Worm (Caenorhabditis elegans) whole organism, L4 larva: ENCODE measurements around the gene srw-122.

Experiments used
- R02D3.7 ChIP-seq: fragments of 150-350 bp; sonication (generic microtip); optimal IDR thresholded peaks from 3 replicates; lab custom pipeline; 2014; ENCODE audit warnings: missing biosample characterization, missing genetic modification characterization
- dve-1 ChIP-seq: sonication (generic microtip); optimal IDR thresholded peaks from 2 replicates; lab custom pipeline; 2017; ENCODE audit warnings: antibody characterized with exemption, mild to moderate bottlenecking, missing genetic modification characterization, missing compliant biosample characterization; ENCODE audit not compliant: insufficient read depth
- fkh-10 ChIP-seq: fragments of 150-350 bp; optimal IDR thresholded peaks from 2 replicates; lab custom pipeline; 2014; ENCODE audit warnings: missing biosample characterization, missing genetic modification reagents, missing genetic modification characterization
- lin-13 ChIP-seq: fragments of 150-350 bp; optimal IDR thresholded peaks from 2 replicates; lab custom pipeline; 2014; ENCODE audit warnings: missing biosample characterization, missing genetic modification reagents, missing genetic modification characterization
- nhr-11 ChIP-seq: fragments of 150-350 bp; optimal IDR thresholded peaks from 2 replicates; lab custom pipeline; 2014; ENCODE audit warnings: missing biosample characterization, missing genetic modification characterization
- unc-39 ChIP-seq: sonication (generic microtip); optimal IDR thresholded peaks from 2 replicates; lab custom pipeline; 2017; ENCODE audit warnings: missing biosample characterization, missing genetic modification characterization

- TF ChIP-seq nhr-11 (tag; lab: Kevin White, UChicago) (no peak), fkh-10 (no peak), R02D3.7 (no peak), dve-1 (tag; lab: Kevin White, UChicago) (no peak), lin-13 (GFP tag; lab: Kevin White, UChicago) (no peak), unc-39 (tag; lab: Kevin White, UChicago) (no peak)
Observed at ce11 chrV:2945602-2946001, 6.4 kb downstream of the srw-122 start, which contains the start of gene srh-87.
